Fruit fly (Drosophila melanogaster): ENCODE results near the gene smg.

DNA sequence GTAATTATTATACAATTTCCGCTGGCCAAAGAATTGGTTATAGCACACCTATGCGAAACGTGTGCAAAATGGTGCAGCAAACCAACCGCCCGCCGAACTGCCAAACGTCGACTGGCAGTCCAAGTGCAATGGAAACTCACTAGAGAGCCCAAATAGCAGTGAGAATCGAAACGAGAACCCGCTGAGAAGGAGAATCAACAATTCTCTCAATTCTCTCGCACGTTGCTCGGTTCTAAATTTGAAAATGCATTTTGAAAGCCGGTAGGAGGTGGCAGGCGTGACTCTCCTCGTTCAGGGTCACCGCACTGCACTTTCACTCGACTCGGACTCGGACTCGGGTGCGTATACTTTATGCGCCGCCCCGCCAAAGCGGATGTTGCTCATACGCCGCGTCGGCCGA is 18.0 kb downstream of the smg start, which contains the start of gene CG5644:
- TF ChIP-seq CG8478 (optimal IDR thresholded peaks at IDR 0.05) (no peak), CTCF (optimal IDR thresholded peaks at IDR 0.05) (no peak)
